Worm (Caenorhabditis elegans) whole organism, late embryonic: ENCODE measurements around the gene M151.10.

Experiments
- C38D4.7 ChIP-seq: fragments of 200-800 bp; sonication (Bioruptor generic); optimal IDR thresholded peaks from 2 replicates; lab custom pipeline; 2018; ENCODE audit warnings: mild to moderate bottlenecking, missing genetic modification characterization, moderate library complexity, missing compliant biosample characterization
- Y22D7AL.16 ChIP-seq: sonication (generic microtip); optimal IDR thresholded peaks from 2 replicates; lab custom pipeline; 2016; ENCODE audit warnings: missing genetic modification characterization, missing compliant biosample characterization
- ama-1 ChIP-seq: fragments of 150-350 bp; optimal IDR thresholded peaks from 2 replicates; lab custom pipeline; 2014
- ceh-22 ChIP-seq: sonication (generic microtip); optimal IDR thresholded peaks from 2 replicates; lab custom pipeline; 2017; ENCODE audit warnings: missing biosample characterization, missing genetic modification characterization
- ceh-30 ChIP-seq: fragments of 150-350 bp; optimal IDR thresholded peaks from 2 replicates; lab custom pipeline; 2014; ENCODE audit warnings: missing biosample characterization, missing genetic modification characterization
- ceh-31 ChIP-seq: sonication (generic microtip); optimal IDR thresholded peaks from 2 replicates; lab custom pipeline; 2016; ENCODE audit warnings: missing genetic modification characterization, missing compliant biosample characterization
- ceh-34 ChIP-seq: sonication (generic microtip); optimal IDR thresholded peaks from 2 replicates; lab custom pipeline; 2016; ENCODE audit warnings: mild to moderate bottlenecking, missing genetic modification characterization, missing compliant biosample characterization
- ceh-45 ChIP-seq: fragments of 200-800 bp; sonication (Bioruptor generic); IDR thresholded peaks from 2 replicates; pipeline ENCODE4 v1.3.6; 2022; ENCODE audit warnings: missing genetic modification reagents, missing genetic modification characterization, missing compliant biosample characterization
- ceh-6 ChIP-seq: fragments of 200-800 bp; sonication (Bioruptor generic); optimal IDR thresholded peaks from 2 replicates; lab custom pipeline; 2018; ENCODE audit warnings: mild to moderate bottlenecking, missing genetic modification characterization, missing compliant biosample characterization
- ceh-9 ChIP-seq: sonication (generic microtip); optimal IDR thresholded peaks from 2 replicates; lab custom pipeline; 2016; ENCODE audit warnings: mild to moderate bottlenecking, missing genetic modification characterization, inconsistent platforms, missing compliant biosample characterization
- dmd-4 ChIP-seq: sonication (generic microtip); optimal IDR thresholded peaks from 2 replicates; lab custom pipeline; 2016; ENCODE audit warnings: borderline replicate concordance, missing genetic modification characterization, missing compliant biosample characterization
- dve-1 ChIP-seq: sonication (generic microtip); optimal IDR thresholded peaks from 2 replicates; lab custom pipeline; 2017; ENCODE audit warnings: antibody characterized with exemption, mild to moderate bottlenecking, missing genetic modification characterization, missing compliant biosample characterization
- elt-4 ChIP-seq: sonication (generic microtip); optimal IDR thresholded peaks from 2 replicates; lab custom pipeline; 2016; ENCODE audit warnings: missing genetic modification characterization, missing compliant biosample characterization
- eyg-1 ChIP-seq: sonication (generic microtip); optimal IDR thresholded peaks from 2 replicates; lab custom pipeline; 2016; ENCODE audit warnings: missing genotype, missing genetic modification characterization, missing compliant biosample characterization
- gmeb-2 ChIP-seq: sonication (generic microtip); optimal IDR thresholded peaks from 2 replicates; lab custom pipeline; 2016; ENCODE audit warnings: missing genetic modification characterization, inconsistent platforms, missing compliant biosample characterization
- hlh-13 ChIP-seq: fragments of 200-800 bp; sonication (Bioruptor generic); optimal IDR thresholded peaks from 2 replicates; lab custom pipeline; 2018; ENCODE audit warnings: mild to moderate bottlenecking, missing genetic modification characterization, missing compliant biosample characterization
- hlh-30 ChIP-seq: sonication (generic microtip); optimal IDR thresholded peaks from 2 replicates; lab custom pipeline; 2017; ENCODE audit warnings: antibody characterized with exemption, missing genetic modification characterization, missing compliant biosample characterization; ENCODE audit not compliant: insufficient read depth
- hlh-6 ChIP-seq: sonication (generic microtip); optimal IDR thresholded peaks from 2 replicates; lab custom pipeline; 2016; ENCODE audit warnings: missing genotype, missing genetic modification characterization, missing compliant biosample characterization
- hlh-8 ChIP-seq: sonication (generic microtip); optimal IDR thresholded peaks from 2 replicates; lab custom pipeline; 2016; ENCODE audit warnings: missing genotype, missing genetic modification characterization, missing compliant biosample characterization
- lim-6 ChIP-seq: sonication (generic microtip); optimal IDR thresholded peaks from 2 replicates; lab custom pipeline; 2016; ENCODE audit warnings: missing genetic modification characterization, missing compliant biosample characterization
- nfya-1 ChIP-seq: sonication (generic microtip); optimal IDR thresholded peaks from 2 replicates; lab custom pipeline; 2017; ENCODE audit warnings: missing genetic modification characterization, mild to moderate bottlenecking, missing compliant biosample characterization, antibody characterized with exemption, moderate library complexity
- nhr-11 ChIP-seq: fragments of 150-350 bp; optimal IDR thresholded peaks from 2 replicates; lab custom pipeline; 2014; ENCODE audit warnings: missing biosample characterization, missing genetic modification characterization
- npax-4 ChIP-seq: sonication (generic microtip); optimal IDR thresholded peaks from 2 replicates; lab custom pipeline; 2016; ENCODE audit warnings: missing genetic modification characterization, missing compliant biosample characterization
- pax-1 ChIP-seq: fragments of 150-350 bp; optimal IDR thresholded peaks from 2 replicates; lab custom pipeline; 2014; ENCODE audit warnings: missing biosample characterization, missing genetic modification characterization
- pha-2 ChIP-seq: sonication (generic microtip); optimal IDR thresholded peaks from 2 replicates; lab custom pipeline; 2017; ENCODE audit warnings: mild to moderate bottlenecking, missing genetic modification characterization, missing compliant biosample characterization
- pros-1 ChIP-seq: fragments of 150-350 bp; optimal IDR thresholded peaks from 2 replicates; lab custom pipeline; 2014; ENCODE audit warnings: missing biosample characterization, missing genetic modification reagents, missing genetic modification characterization
- ref-2 ChIP-seq: sonication (generic microtip); optimal IDR thresholded peaks from 2 replicates; lab custom pipeline; 2016; ENCODE audit warnings: missing genetic modification characterization, missing compliant biosample characterization
- rnt-1 ChIP-seq: sonication (generic microtip); optimal IDR thresholded peaks from 2 replicates; lab custom pipeline; 2016; ENCODE audit warnings: missing genetic modification characterization, missing compliant biosample characterization
- sdc-2 ChIP-seq: sonication (generic microtip); optimal IDR thresholded peaks from 2 replicates; lab custom pipeline; 2016; ENCODE audit warnings: missing genotype, missing genetic modification characterization, missing compliant biosample characterization
- sox-2 ChIP-seq: fragments of 200-800 bp; sonication (Bioruptor generic); IDR thresholded peaks from 2 replicates; pipeline ENCODE4 v1.3.6; 2022; ENCODE audit warnings: missing genetic modification reagents, missing genetic modification characterization, missing compliant biosample characterization
- ttx-3 ChIP-seq: sonication (generic microtip); optimal IDR thresholded peaks from 2 replicates; lab custom pipeline; 2016; ENCODE audit warnings: missing genetic modification reagents, missing genetic modification characterization, missing compliant biosample characterization
- unc-3 ChIP-seq, 2 experiments: fragments of 200-800 bp in 1 of 2; sonication (Bioruptor generic) in 1 of 2; sonication (generic microtip) in 1 of 2; conservative IDR thresholded peaks in 1 of 2; optimal IDR thresholded peaks in 1 of 2; 2 replicates each; pipeline versions ENCODE4 v1.3.6 to Lab custom; 2016 to 2022; ENCODE audit warnings: missing compliant biosample characterization in 2 of 2, missing genetic modification characterization in 2 of 2, missing genetic modification reagents in 1 of 2
- unc-55 ChIP-seq: sonication (generic microtip); optimal IDR thresholded peaks from 2 replicates; lab custom pipeline; 2017; ENCODE audit warnings: missing biosample characterization, missing genetic modification reagents, missing genetic modification characterization
- unc-86 ChIP-seq: sonication (generic microtip); optimal IDR thresholded peaks from 2 replicates; lab custom pipeline; 2016; ENCODE audit warnings: missing genetic modification characterization, missing compliant biosample characterization
- ztf-16 ChIP-seq: sonication (generic microtip); optimal IDR thresholded peaks from 2 replicates; lab custom pipeline; 2017; ENCODE audit warnings: missing genetic modification characterization, missing compliant biosample characterization

Gene M151.10

ce11 chrII:3616615-3617014, 23.5 kb downstream of the M151.10 start:
- no peak for TF ChIP-seq dmd-4 (tag; lab: Kevin White, UChicago)
- peak; percentile 94 for TF ChIP-seq nfya-1 (tag; lab: Kevin White, UChicago)
- no peak for TF ChIP-seq pax-1 (tag; lab: Kevin White, UChicago)
- TF ChIP-seq lim-6, result no peak
- TF ChIP-seq hlh-8, result no peak

ce11 chrII:3609764-3610163, 30.3 kb downstream of the M151.10 start, which contains the start of gene Y49F6A.5:
Gene Y49F6A.5, minus strand, starts transcription at chrII:3609864.
- TF ChIP-seq unc-3 (GFP tag; conservative IDR thresholded peaks at IDR 0.05; lab: Robert Waterston, UW), result no peak
- no peak for TF ChIP-seq unc-3 (tag; optimal IDR thresholded peaks at IDR 0.05; lab: Kevin White, UChicago)

DNA sequence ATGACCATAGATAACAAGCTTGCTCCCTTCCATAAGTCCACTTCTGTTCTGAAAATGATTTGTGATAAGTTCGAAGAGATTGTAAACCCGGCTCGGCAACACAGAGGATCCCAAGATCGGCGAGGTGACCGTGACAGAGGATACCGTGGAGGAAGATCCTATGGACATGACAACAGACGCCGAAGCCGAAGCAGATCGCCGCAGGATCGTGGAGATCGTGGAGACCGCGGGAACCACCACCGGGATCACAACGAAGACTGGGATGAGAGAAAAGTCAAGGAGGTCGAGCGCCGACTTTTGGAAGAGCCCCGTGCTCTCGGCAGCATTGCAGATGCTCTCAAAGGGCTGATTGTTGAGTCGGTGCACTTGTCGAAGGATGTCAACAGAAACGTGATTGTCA, 35.5 kb downstream of the M151.10 start:
- no peak for TF ChIP-seq ceh-34
- TF ChIP-seq rnt-1, result no peak
- TF ChIP-seq elt-4 (tag; lab: Kevin White, UChicago), result no peak
- no peak for TF ChIP-seq hlh-13 (GFP tag; lab: Kevin White, UChicago)

DNA sequence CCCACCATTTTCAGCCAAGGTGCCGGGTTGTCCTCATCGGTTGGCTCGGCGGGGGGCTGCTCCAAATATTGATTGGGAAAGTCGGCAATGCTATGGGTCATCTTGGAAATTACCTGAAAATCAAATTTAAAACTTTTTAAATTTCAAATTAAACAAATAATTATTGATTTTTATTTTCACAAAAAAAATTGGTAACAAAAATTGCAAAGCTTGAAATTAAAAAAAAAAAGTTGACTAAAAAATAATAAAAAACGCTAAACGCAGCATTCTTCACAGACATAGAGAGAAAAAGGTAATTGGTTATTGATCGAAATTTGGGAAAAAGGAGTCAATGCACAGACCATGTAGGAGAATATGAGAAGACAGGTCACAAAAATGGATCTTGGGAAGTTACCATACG, 41.4 kb downstream of the M151.10 start, which contains the start of gene Y49F6A.11:
Y49F6A.11 (minus strand) TSS at position 101 of the 400 bp plus-strand sequence.
- TF ChIP-seq ceh-22 (tag; lab: Kevin White, UChicago) (no peak), sox-2 (GFP tag; lab: Robert Waterston, UW) (no peak), ttx-3 (no peak), ceh-9 (no peak), C38D4.7 (GFP tag; lab: Kevin White, UChicago) (no peak), ceh-45 (GFP tag; lab: Robert Waterston, UW) (no peak), lim-6 (no peak), hlh-6 (no peak)

DNA sequence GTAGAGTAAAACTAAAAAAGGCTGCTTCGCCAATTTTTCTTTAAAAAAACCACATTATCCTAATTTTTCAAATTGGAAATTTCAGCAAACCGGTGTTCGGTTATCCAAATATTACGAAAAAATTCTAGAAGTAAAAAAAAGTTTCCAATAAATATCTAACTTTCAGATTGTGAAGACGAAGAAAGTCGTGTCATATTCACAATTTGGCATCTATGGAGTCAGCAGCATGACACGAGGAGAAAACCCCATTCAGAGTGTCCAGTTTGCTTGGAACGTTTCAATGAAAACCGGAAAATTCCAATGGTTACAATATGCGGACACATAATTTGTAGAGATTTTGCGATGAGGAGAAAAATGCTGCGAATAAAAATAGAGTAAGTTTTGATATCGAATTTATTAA, 44.8 kb downstream of the M151.10 start, which contains the start of gene Y49F6A.12:
Y49F6A.12 (plus strand) TSS at position 301 of the 400 bp plus-strand sequence.
- TF ChIP-seq eyg-1 (no peak), ceh-6 (GFP tag; lab: Kevin White, UChicago) (no peak), ama-1 (lab: Kevin White, UChicago) (no peak), gmeb-2 (tag; lab: Kevin White, UChicago) (no peak), pha-2 (tag; lab: Kevin White, UChicago) (no peak), ceh-30 (tag; lab: Kevin White, UChicago) (no peak), dve-1 (tag; lab: Kevin White, UChicago) (no peak), C38D4.7 (GFP tag; lab: Kevin White, UChicago) (no peak), npax-4 (tag; lab: Kevin White, UChicago) (no peak), nhr-11 (tag; lab: Kevin White, UChicago) (no peak), Y22D7AL.16 (no peak), hlh-30 (tag; lab: Kevin White, UChicago) (no peak), ztf-16 (tag; lab: Kevin White, UChicago) (no peak), ref-2 (tag; lab: Kevin White, UChicago) (no peak), pros-1 (tag; lab: Kevin White, UChicago) (no peak), sdc-2 (tag; lab: Kevin White, UChicago) (no peak), unc-86 (tag; lab: Kevin White, UChicago) (no peak), ceh-31 (tag; lab: Kevin White, UChicago) (no peak), unc-55 (GFP tag; lab: Kevin White, UChicago) (no peak)
- TF ChIP-seq, all 69 proteins: peak for 0
